Worm (Caenorhabditis elegans) whole organism, L4 larva: ENCODE measurements around the gene scl-10.

Source experiments
- D1046.2 ChIP-seq: fragments of 200-800 bp; sonication (Bioruptor generic); IDR thresholded peaks from 2 replicates; pipeline ENCODE4 v1.3.6; 2022; ENCODE audit warnings: missing genetic modification characterization, missing compliant biosample characterization
- F26F4.8 ChIP-seq: fragments of 200-800 bp; sonication (Bioruptor generic); conservative IDR thresholded peaks from 2 replicates; pipeline ENCODE4 v1.3.6; 2022; ENCODE audit warnings: missing genetic modification characterization, missing compliant biosample characterization
- F49E8.2 ChIP-seq: sonication (generic microtip); optimal IDR thresholded peaks from 2 replicates; lab custom pipeline; 2016; ENCODE audit warnings: missing compliant biosample characterization, mild to moderate bottlenecking, missing genetic modification characterization, borderline replicate concordance
- T26A8.4 ChIP-seq: fragments of 200-800 bp; sonication (Bioruptor generic); IDR thresholded peaks from 2 replicates; pipeline ENCODE4 v1.3.6; 2022; ENCODE audit warnings: missing genetic modification characterization, missing compliant biosample characterization
- ZK337.2 ChIP-seq: fragments of 200-800 bp; sonication (Bioruptor generic); IDR thresholded peaks from 2 replicates; pipeline ENCODE4 v1.3.6; 2022; ENCODE audit warnings: missing genetic modification reagents, missing genetic modification characterization, missing compliant biosample characterization
- aha-1 ChIP-seq: fragments of 150-350 bp; peaks from one replicate; lab custom pipeline; 2014; ENCODE audit warnings: missing biosample characterization, missing genetic modification characterization
- ceh-20 ChIP-seq: fragments of 200-800 bp; sonication (Bioruptor generic); IDR thresholded peaks from 2 replicates; pipeline ENCODE4 v1.3.6; 2022; ENCODE audit warnings: missing genetic modification reagents, missing genetic modification characterization, missing compliant biosample characterization
- ceh-32 ChIP-seq: sonication (generic microtip); optimal IDR thresholded peaks from 2 replicates; lab custom pipeline; 2016; ENCODE audit warnings: mild to moderate bottlenecking, missing genetic modification characterization, missing compliant biosample characterization; ENCODE audit not compliant: poor library complexity
- daf-12 ChIP-seq: fragments of 150-350 bp; optimal IDR thresholded peaks from 2 replicates; lab custom pipeline; 2014; ENCODE audit warnings: missing biosample characterization, missing genetic modification reagents, missing genetic modification characterization
- dmd-6 ChIP-seq: fragments of 200-800 bp; sonication (Bioruptor generic); IDR thresholded peaks from 2 replicates; pipeline ENCODE4 v1.3.6; 2022; ENCODE audit warnings: missing genetic modification reagents, missing genetic modification characterization, missing compliant biosample characterization
- dmd-9 ChIP-seq: fragments of 200-800 bp; sonication (Bioruptor generic); IDR thresholded peaks from 2 replicates; pipeline ENCODE4 v1.3.6; 2022; ENCODE audit warnings: missing genetic modification reagents, missing genetic modification characterization, missing compliant biosample characterization
- dve-1 ChIP-seq: sonication (generic microtip); optimal IDR thresholded peaks from 2 replicates; lab custom pipeline; 2017; ENCODE audit warnings: antibody characterized with exemption, mild to moderate bottlenecking, missing genetic modification characterization, missing compliant biosample characterization; ENCODE audit not compliant: insufficient read depth
- fkh-10 ChIP-seq: fragments of 150-350 bp; optimal IDR thresholded peaks from 2 replicates; lab custom pipeline; 2014; ENCODE audit warnings: missing biosample characterization, missing genetic modification reagents, missing genetic modification characterization
- hlh-30 ChIP-seq: sonication (generic microtip); optimal IDR thresholded peaks from 2 replicates; lab custom pipeline; 2017; ENCODE audit warnings: antibody characterized with exemption, mild to moderate bottlenecking, missing genetic modification characterization, missing compliant biosample characterization; ENCODE audit not compliant: insufficient read depth
- lim-7 ChIP-seq: fragments of 200-800 bp; sonication (Bioruptor generic); IDR thresholded peaks from 2 replicates; pipeline ENCODE4 v1.3.6; 2022; ENCODE audit warnings: missing genetic modification characterization, missing compliant biosample characterization
- lin-13 ChIP-seq: fragments of 150-350 bp; optimal IDR thresholded peaks from 2 replicates; lab custom pipeline; 2014; ENCODE audit warnings: missing biosample characterization, missing genetic modification reagents, missing genetic modification characterization
- lin-15B ChIP-seq: fragments of 150-350 bp; sonication (generic microtip); optimal IDR thresholded peaks from 3 replicates; lab custom pipeline; 2014; ENCODE audit warnings: missing biosample characterization, missing genetic modification characterization
- lin-29 ChIP-seq: fragments of 200-800 bp; sonication (Bioruptor generic); IDR thresholded peaks from 2 replicates; pipeline ENCODE4 v1.3.6; 2022; ENCODE audit warnings: missing genetic modification reagents, missing genetic modification characterization, missing compliant biosample characterization
- lir-3 ChIP-seq: sonication (generic microtip); optimal IDR thresholded peaks from 2 replicates; lab custom pipeline; 2016; ENCODE audit warnings: mild to moderate bottlenecking, missing genetic modification characterization, missing compliant biosample characterization
- madf-5 ChIP-seq, 2 experiments: fragments of 200-800 bp; sonication (Bioruptor generic); IDR thresholded peaks; 2 replicates each; pipeline ENCODE4 v1.3.6; 2022; ENCODE audit warnings: missing compliant biosample characterization in 2 of 2, missing genetic modification characterization in 2 of 2
- mep-1 ChIP-seq: fragments of 150-350 bp; sonication (generic microtip); optimal IDR thresholded peaks from 3 replicates; lab custom pipeline; 2014; ENCODE audit warnings: missing biosample characterization, missing genetic modification characterization
- nhr-25 ChIP-seq: sonication (generic microtip); optimal IDR thresholded peaks from 2 replicates; lab custom pipeline; 2017; ENCODE audit warnings: missing genetic modification characterization, mild to moderate bottlenecking, missing compliant biosample characterization, antibody characterized with exemption, moderate library complexity, borderline replicate concordance; ENCODE audit not compliant: insufficient read depth
- nhr-48 ChIP-seq: sonication (generic microtip); optimal IDR thresholded peaks from 2 replicates; lab custom pipeline; 2016; ENCODE audit warnings: mild to moderate bottlenecking, missing genetic modification characterization, missing compliant biosample characterization
- rbr-2 ChIP-seq: sonication (generic microtip); optimal IDR thresholded peaks from 2 replicates; lab custom pipeline; 2016; ENCODE audit warnings: missing genotype, missing genetic modification characterization, missing compliant biosample characterization
- sdz-12 ChIP-seq: fragments of 200-800 bp; sonication (Bioruptor generic); optimal IDR thresholded peaks from 2 replicates; lab custom pipeline; 2018; ENCODE audit warnings: mild to moderate bottlenecking, missing genetic modification characterization, missing compliant biosample characterization
- skn-1 ChIP-seq: fragments of 150-350 bp; optimal IDR thresholded peaks from 2 replicates; lab custom pipeline; 2014; ENCODE audit warnings: missing biosample characterization, missing genetic modification characterization
- snpc-1.2 ChIP-seq: fragments of 200-800 bp; sonication (Bioruptor generic); IDR thresholded peaks from 2 replicates; pipeline ENCODE4 v1.3.6; 2022; ENCODE audit warnings: missing genetic modification reagents, missing genetic modification characterization, missing compliant biosample characterization
- tag-97 ChIP-seq: fragments of 200-800 bp; sonication (Bioruptor generic); IDR thresholded peaks from 2 replicates; pipeline ENCODE4 v1.3.6; 2022; ENCODE audit warnings: missing genetic modification characterization, missing compliant biosample characterization
- tra-1 ChIP-seq: fragments of 200-800 bp; sonication (Bioruptor generic); IDR thresholded peaks from 2 replicates; pipeline ENCODE4 v1.3.6; 2022; ENCODE audit warnings: missing genetic modification reagents, missing genetic modification characterization, missing compliant biosample characterization
- unc-130 ChIP-seq: sonication (generic microtip); optimal IDR thresholded peaks from 2 replicates; lab custom pipeline; 2016; ENCODE audit warnings: missing genetic modification reagents, missing genetic modification characterization, missing compliant biosample characterization
- unc-62 ChIP-seq, 3 experiments: fragments of 150-350 bp in 1 of 3; sonication (generic microtip); optimal IDR thresholded peaks in 2 of 3; peaks in 1 of 3; 1 replicate in 1 of 3; 2 replicates in 2 of 3; lab custom pipeline; 2014 to 2017; ENCODE audit warnings: missing biosample characterization in 3 of 3, missing genetic modification characterization in 3 of 3, missing genetic modification reagents in 3 of 3, missing genotype in 1 of 3
- zfp-2 ChIP-seq: sonication (generic microtip); optimal IDR thresholded peaks from 2 replicates; lab custom pipeline; 2016; ENCODE audit warnings: mild to moderate bottlenecking, missing genetic modification characterization, missing compliant biosample characterization
- zfp-3 ChIP-seq: fragments of 200-800 bp; sonication (Bioruptor generic); conservative IDR thresholded peaks from 2 replicates; pipeline ENCODE4 v1.3.6; 2022; ENCODE audit warnings: missing genetic modification reagents, missing genetic modification characterization, missing compliant biosample characterization
- zip-2 ChIP-seq: fragments of 150-350 bp; optimal IDR thresholded peaks from 2 replicates; lab custom pipeline; 2014; ENCODE audit warnings: missing biosample characterization, missing genetic modification characterization
- ztf-11 ChIP-seq: fragments of 150-350 bp; optimal IDR thresholded peaks from 2 replicates; lab custom pipeline; 2014; ENCODE audit warnings: missing biosample characterization, missing genetic modification characterization
- ztf-7 ChIP-seq: fragments of 150-350 bp; optimal IDR thresholded peaks from 2 replicates; lab custom pipeline; 2014; ENCODE audit warnings: missing biosample characterization, missing genetic modification characterization

scl-10 gene

DNA sequence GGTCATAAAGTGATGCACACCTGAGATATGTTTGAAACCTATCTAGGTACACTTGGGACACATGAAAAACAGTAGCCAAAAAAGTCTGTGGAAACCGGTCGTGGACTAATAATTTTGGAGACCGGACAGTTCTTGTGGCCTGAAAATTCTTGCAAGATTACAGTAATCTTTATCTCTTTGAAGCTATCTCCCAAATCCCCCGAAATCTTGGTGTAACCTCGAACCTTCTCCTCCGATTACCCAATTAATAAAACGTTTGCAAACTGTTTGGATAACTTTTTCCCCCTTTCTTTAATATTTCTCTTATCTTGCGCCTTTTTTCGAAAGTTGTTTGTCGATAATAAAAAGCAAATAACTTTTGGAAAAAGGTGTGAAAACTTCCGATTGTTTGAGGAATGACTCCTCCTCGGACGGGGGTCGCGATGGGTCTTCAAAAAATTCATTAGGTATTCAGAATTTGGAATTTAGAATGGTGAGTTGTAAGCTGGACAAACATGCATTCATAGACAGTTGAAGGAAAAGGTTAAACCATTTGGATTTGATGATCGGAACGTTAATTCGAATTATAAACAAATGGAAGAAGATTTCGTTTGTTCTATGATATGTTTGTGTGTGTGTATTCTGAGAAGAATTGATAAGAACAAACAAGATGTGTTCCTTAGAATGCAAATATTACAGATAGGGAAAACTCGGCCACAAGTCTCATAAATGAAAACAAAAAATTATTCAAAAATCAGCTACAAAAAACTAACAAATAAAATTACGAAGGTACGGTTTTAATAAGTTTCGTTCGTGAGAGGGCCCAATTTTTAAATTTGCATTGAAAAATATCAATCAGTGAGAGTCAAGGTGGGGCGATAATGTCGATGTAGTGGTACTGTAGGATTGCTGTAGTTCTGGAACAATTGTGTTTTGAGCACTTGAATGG lies 34.8 kb downstream of the scl-10 start:
- TF ChIP-seq ZK337.2 (GFP tag; lab: Robert Waterston, UW) (no peak), unc-62 (GFP tag; optimal IDR thresholded peaks at IDR 0.05 in 1 of 2; lab: Kevin White, UChicago) (peak in 1 of 2 experiments; percentile 86), unc-62 (tag; optimal IDR thresholded peaks at IDR 0.05; lab: Kevin White, UChicago) (no peak), dve-1 (tag; lab: Kevin White, UChicago) (peak; percentile 39), aha-1 (peak; percentile 85), lim-7 (0 out of 2 replicates have a peak, but pooled peaks have one; percentile 38), ceh-32 (no peak), nhr-48 (tag; lab: Kevin White, UChicago) (peak; percentile 1), dmd-6 (GFP tag; lab: Robert Waterston, UW) (0 out of 2 replicates have a peak, but pooled peaks have one; percentile 18), lin-15B (tag; lab: Kevin White, UChicago) (no peak), ceh-20 (GFP tag; lab: Robert Waterston, UW) (peak; percentile 41; the same call in 1 of the 2 replicates), nhr-25 (tag; lab: Kevin White, UChicago) (peak; percentile 81), dmd-9 (0 out of 2 replicates have a peak, but pooled peaks have one; percentile 17), zfp-3 (GFP tag; lab: Robert Waterston, UW) (peak; percentile 51; the same call in 1 of the 2 replicates)

DNA sequence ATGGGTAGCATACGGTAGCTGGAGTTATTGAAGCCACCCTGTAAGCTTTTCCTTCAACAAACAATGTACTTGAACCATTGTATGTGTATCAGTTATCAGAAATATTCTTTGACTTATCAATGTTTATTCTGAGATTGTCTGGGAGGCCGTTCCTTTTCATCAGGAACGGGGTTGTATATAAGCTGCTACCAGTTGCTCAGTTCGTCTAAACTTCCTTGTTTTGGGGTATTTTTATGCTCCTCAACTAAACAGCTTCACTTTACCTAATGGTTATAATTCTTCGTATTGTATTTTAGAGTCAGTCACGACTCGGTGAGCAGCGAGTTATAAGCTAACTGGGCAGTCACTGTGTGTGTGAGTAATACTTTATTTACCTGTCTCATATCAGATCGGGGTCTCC lies 37.4 kb downstream of the scl-10 start:
- no peak for TF ChIP-seq F49E8.2 (tag; lab: Kevin White, UChicago)
- no peak for TF ChIP-seq madf-5 (GFP tag; IDR thresholded peaks at IDR 0.05; lab: Robert Waterston, UW)
- TF ChIP-seq fkh-10 (GFP tag; lab: Kevin White, UChicago) = no peak
- peak in 1 of 2 experiments; percentile 91 for TF ChIP-seq unc-62 (GFP tag; optimal IDR thresholded peaks at IDR 0.05 in 1 of 2; lab: Kevin White, UChicago)
- TF ChIP-seq unc-62 (tag; optimal IDR thresholded peaks at IDR 0.05; lab: Kevin White, UChicago) = no peak
- TF ChIP-seq lin-29 (GFP tag; lab: Robert Waterston, UW) = no peak
- no peak for TF ChIP-seq tag-97
- no peak for TF ChIP-seq nhr-25 (tag; lab: Kevin White, UChicago)

DNA sequence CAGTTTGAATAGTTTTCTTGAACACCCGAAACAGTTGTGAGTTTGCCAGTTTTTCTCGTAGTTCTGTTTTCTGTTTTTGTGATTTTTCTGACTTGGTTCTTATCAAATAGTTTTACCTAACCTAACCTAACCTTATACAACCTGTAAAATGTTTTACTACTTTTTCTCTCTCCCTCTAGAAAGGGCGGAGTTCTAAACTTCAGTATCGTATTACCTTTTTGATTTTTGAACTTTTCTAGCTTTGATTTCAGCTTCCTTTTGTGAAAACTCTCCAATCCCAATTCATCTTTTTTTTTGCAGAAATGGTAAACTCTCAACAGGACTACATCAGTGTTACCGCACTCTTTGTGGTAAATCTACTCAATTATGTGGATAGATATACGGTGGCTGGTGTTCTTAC lies 38.4 kb downstream of the scl-10 start, which contains the start of gene spin-2:
spin-2 (plus strand) TSS at position 301 of the 400 bp plus-strand sequence.
- TF ChIP-seq rbr-2 (tag; lab: Kevin White, UChicago) (no peak), lir-3 (tag; lab: Kevin White, UChicago) (no peak), sdz-12 (GFP tag; lab: Kevin White, UChicago) (no peak), tra-1 (GFP tag; lab: Robert Waterston, UW) (no peak), D1046.2 (GFP tag; lab: Robert Waterston, UW) (no peak), ztf-7 (tag; lab: Kevin White, UChicago) (no peak), ztf-11 (no peak), F26F4.8 (GFP tag; lab: Robert Waterston, UW) (no peak), skn-1 (tag; lab: Kevin White, UChicago) (no peak), unc-130 (GFP tag; lab: Kevin White, UChicago) (no peak), zfp-2 (tag; lab: Kevin White, UChicago) (no peak), T26A8.4 (GFP tag; lab: Robert Waterston, UW) (no peak), hlh-30 (tag; lab: Kevin White, UChicago) (no peak), daf-12 (tag; lab: Kevin White, UChicago) (no peak), snpc-1.2 (no peak), lin-13 (GFP tag; lab: Kevin White, UChicago) (no peak), zip-2 (no peak), mep-1 (tag; lab: Kevin White, UChicago) (no peak)
